Worm (Caenorhabditis elegans): ENCODE data around the gene rog-1.

ce11 chrII:1372138-1372537 is 2.7 kb downstream of the rog-1 start:
- TF ChIP-seq nhr-237 (tag; optimal IDR thresholded peaks at IDR 0.05) (no peak), mab-9 (GFP tag; IDR thresholded peaks at IDR 0.05) (no peak), aly-2 (tag; optimal IDR thresholded peaks at IDR 0.05) (no peak), lsy-2 (tag; optimal IDR thresholded peaks at IDR 0.05) (no peak), elt-2 (tag; optimal IDR thresholded peaks at IDR 0.05) (no peak)
